Worm (Caenorhabditis elegans) whole organism, dauer: ENCODE measurements around the gene F47B8.14.

Experiments
- unc-62 ChIP-seq: sonication (generic microtip); optimal IDR thresholded peaks from 2 replicates; lab custom pipeline; 2017; ENCODE audit warnings: missing biosample characterization, missing genetic modification reagents, missing genetic modification characterization

Gene F47B8.14

DNA sequence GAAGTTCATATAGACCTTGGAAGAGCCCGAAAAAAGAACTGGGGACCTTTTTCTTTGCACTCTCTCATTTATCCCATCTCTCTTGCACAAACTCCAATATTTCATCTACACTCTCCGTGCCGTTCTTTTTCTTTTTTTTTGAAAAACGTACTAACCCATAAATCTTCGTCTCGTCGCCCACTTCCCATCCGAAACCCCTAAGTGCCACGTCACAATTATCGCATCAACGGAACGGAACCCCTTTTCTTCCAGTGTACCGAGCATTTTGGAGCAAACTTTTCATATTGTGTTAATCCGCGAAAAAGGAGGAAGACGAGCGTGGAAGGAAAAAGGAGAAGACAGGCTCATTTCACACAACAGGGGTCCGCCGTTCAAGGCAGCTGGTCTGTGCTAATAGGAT lies 49.1 kb downstream of the F47B8.14 start:
- TF ChIP-seq unc-62 (GFP tag; lab: Kevin White, UChicago): no peak
